Worm (Caenorhabditis elegans): ENCODE data around the gene Y38H6C.8.

ce11 chrV:20514483-20514882 lies 722 bp downstream of the Y38H6C.8 start:
- TF ChIP-seq nhr-80 (tag; optimal IDR thresholded peaks at IDR 0.05) (no peak), lag-1 (GFP tag; IDR thresholded peaks at IDR 0.05) (no peak), ztf-25 (GFP tag; IDR thresholded peaks at IDR 0.05) (no peak)

All from whole organism, young adult.